Worm (Caenorhabditis elegans) whole organism, L3 larva: ENCODE results near the gene D2023.6.

Experiments
- elt-1 ChIP-seq: fragments of 150-350 bp; optimal IDR thresholded peaks from 2 replicates; lab custom pipeline; 2014; ENCODE audit warnings: missing biosample characterization, missing genetic modification characterization
- elt-2 ChIP-seq: sonication (generic microtip); optimal IDR thresholded peaks from 2 replicates; lab custom pipeline; 2016; ENCODE audit warnings: missing genetic modification reagents, mild to moderate bottlenecking, missing genetic modification characterization, missing compliant biosample characterization
- eor-1 ChIP-seq, 2 experiments: fragments of 150-350 bp; optimal IDR thresholded peaks; 2 replicates each; lab custom pipeline; 2014 to 2018; ENCODE audit warnings: missing biosample characterization in 2 of 2, missing genetic modification characterization in 2 of 2
- hmg-11 ChIP-seq: sonication (generic microtip); optimal IDR thresholded peaks from 2 replicates; lab custom pipeline; 2016; ENCODE audit warnings: missing genetic modification characterization, missing compliant biosample characterization
- nhr-11 ChIP-seq: fragments of 150-350 bp; optimal IDR thresholded peaks from 2 replicates; lab custom pipeline; 2014; ENCODE audit warnings: missing biosample characterization, missing genetic modification characterization
- nhr-12 ChIP-seq: fragments of 150-350 bp; optimal IDR thresholded peaks from 2 replicates; lab custom pipeline; 2014; ENCODE audit warnings: missing biosample characterization, missing genetic modification characterization
- nhr-25 ChIP-seq: sonication (generic microtip); optimal IDR thresholded peaks from 2 replicates; lab custom pipeline; 2017; ENCODE audit warnings: missing biosample characterization, missing genetic modification characterization
- unc-62 ChIP-seq: fragments of 150-350 bp; sonication (generic microtip); optimal IDR thresholded peaks from 4 replicates; lab custom pipeline; 2014; ENCODE audit warnings: missing biosample characterization, missing genetic modification reagents, missing genetic modification characterization
- zag-1 ChIP-seq: fragments of 150-350 bp; optimal IDR thresholded peaks from 2 replicates; lab custom pipeline; 2014; ENCODE audit warnings: missing biosample characterization, missing genetic modification characterization

DNA sequence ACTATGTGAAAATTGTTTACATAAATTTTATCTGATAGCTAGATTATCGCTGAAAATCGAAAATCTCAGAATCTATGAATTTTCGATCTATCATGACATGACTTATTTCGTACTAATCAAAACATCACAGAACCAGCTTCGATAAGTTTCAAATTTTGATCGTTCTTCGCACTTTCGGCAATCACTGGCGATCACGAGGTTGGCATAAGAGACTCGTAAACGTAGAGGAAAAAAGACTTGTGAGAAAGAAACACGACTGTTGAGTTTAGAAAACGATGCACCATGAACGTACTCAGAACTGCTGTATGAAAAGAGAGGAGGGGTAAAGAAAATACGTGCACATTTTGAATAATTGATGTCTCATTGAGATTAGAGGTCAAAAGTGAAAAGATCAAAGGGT, 3.2 kb upstream of the D2023.6 start:
- TF ChIP-seq zag-1 (tag; lab: Kevin White, UChicago), result no peak
- TF ChIP-seq nhr-11, result peak; percentile 67
- TF ChIP-seq elt-2, result peak; percentile 94
- no peak for TF ChIP-seq nhr-12 (tag; lab: Kevin White, UChicago)
- TF ChIP-seq eor-1 (tag; optimal IDR thresholded peaks at IDR 0.05; lab: Kevin White, UChicago), result peak in 1 of 2 experiments; percentile 9
- peak; percentile 54 for TF ChIP-seq unc-62 (GFP tag; lab: Kevin White, UChicago)
- TF ChIP-seq hmg-11, result no peak
- TF ChIP-seq elt-1 (tag; lab: Kevin White, UChicago), result peak; percentile 87
- peak; percentile 78 for TF ChIP-seq nhr-25 (tag; lab: Kevin White, UChicago)
